Fruit fly (Drosophila melanogaster): ENCODE results near the gene Rad17.

The Rad17 gene

DNA sequence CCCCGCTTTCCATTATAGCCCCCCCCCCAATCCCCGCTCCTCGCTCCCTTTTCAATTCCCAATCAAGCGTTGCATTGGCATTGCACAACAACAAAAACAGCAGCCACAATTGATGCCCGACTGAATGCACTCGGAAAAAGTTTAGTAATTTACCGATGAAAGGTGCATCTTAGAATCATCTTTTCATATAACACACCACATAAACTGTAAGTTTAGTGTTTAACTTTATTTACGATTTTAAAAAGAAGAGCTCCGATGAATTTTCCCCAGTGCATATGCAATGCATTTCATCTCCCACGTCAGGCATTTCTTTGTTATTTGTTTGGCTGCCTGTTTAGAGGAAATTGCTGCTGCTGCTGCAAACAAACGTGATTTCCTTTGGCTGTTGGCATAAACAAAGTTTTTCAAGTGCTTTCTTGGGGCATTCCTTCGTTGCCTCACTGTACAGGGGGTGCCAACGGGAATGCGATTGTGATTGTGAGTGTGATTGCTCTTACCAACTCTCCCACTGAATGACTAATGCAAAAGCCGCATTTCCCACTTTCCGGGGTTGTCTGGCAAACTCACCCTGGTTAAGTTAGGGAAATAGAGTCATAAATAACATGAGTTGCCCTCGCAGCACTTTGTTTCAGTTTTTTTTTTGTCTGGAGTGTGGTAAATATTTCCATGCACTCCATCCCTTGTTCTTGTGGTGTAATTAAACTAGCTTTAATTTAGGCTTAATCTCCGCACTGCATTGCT lies 29.4 kb upstream of the Rad17 start:
- TF ChIP-seq Snoo (tag; optimal IDR thresholded peaks at IDR 0.05) (peak; percentile 77), CG8301 (tag; optimal IDR thresholded peaks at IDR 0.05) (peak; percentile 81), CG12605 (GFP tag; IDR thresholded peaks at IDR 0.05) (peak; percentile 66; the same call in 1 of the 2 replicates), CG8159 (tag; optimal IDR thresholded peaks at IDR 0.05) (peak; percentile 82), CG4496 (GFP tag; IDR thresholded peaks at IDR 0.05) (peak; percentile 92), CG10348 (GFP tag; IDR thresholded peaks at IDR 0.05) (no peak), CG14655 (GFP tag; optimal IDR thresholded peaks at IDR 0.05) (peak; percentile 86), Pif1B (GFP tag; optimal IDR thresholded peaks at IDR 0.05) (peak; percentile 75), D1 (tag; optimal IDR thresholded peaks at IDR 0.05) (peak; percentile 57), CG13204 (GFP tag; optimal IDR thresholded peaks at IDR 0.05) (peak; percentile 35), Ets98B (GFP tag; IDR thresholded peaks at IDR 0.05) (peak; percentile 90), Pif1A (GFP tag; optimal IDR thresholded peaks at IDR 0.05) (peak; percentile 88), EcR (GFP tag; optimal IDR thresholded peaks at IDR 0.05) (no peak), CG32121 (GFP tag; IDR thresholded peaks at IDR 0.05) (peak; percentile 89), fd96Ca (GFP tag; IDR thresholded peaks at IDR 0.05) (peak; percentile 90), CG34367 (tag; optimal IDR thresholded peaks at IDR 0.05) (peak; percentile 77), gl (tag; optimal IDR thresholded peaks at IDR 0.05) (peak; percentile 45), CG17806 (tag; optimal IDR thresholded peaks at IDR 0.05) (peak; percentile 80), rn (GFP tag; IDR thresholded peaks at IDR 0.05) (peak; percentile 71), CG15710 (tag; optimal IDR thresholded peaks at IDR 0.05) (peak; percentile 80), CG9948 (tag; optimal IDR thresholded peaks at IDR 0.05) (peak; percentile 80)

DNA sequence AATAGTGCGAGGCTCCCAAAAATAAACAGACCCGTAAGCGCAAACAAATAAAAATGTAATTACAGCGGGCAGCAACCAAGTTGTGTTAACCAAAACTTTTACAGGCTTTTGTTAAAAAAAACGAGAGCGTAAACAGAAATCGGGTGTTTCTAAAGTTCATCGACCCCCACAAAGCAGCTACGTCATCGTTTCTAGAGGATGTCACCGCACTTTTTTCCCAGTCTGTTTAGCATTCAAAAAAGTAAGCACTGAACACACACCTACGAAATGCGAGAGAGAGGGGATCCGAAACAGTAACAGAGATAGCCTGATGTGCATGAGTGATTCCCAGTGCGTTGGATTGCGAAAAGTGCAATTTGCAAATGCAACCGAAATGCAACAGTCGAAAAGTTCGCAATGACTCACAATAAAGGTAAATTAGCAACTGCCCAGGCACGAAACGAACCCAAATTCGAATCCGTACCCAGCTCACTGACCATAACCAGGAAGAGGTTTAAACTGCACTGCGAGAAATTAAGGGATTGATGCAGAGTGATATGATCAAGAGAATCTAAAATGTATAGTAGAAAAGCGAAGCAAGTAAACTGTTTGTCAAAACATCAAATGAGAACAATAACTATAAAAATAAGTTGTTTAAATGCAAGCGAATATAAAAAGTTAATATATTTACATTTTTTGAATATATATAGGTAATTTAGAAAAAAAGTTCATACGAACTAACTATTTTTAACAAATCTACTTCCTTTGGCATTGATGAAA lies 28.2 kb upstream of the Rad17 start:
- no peak for TF ChIP-seq CG13204 (GFP tag; optimal IDR thresholded peaks at IDR 0.05)
- TF ChIP-seq rn (GFP tag; IDR thresholded peaks at IDR 0.05): no peak
- peak; percentile 39 for TF ChIP-seq CG17806 (tag; optimal IDR thresholded peaks at IDR 0.05)
- TF ChIP-seq CG8159 (tag; optimal IDR thresholded peaks at IDR 0.05): peak; percentile 56
- TF ChIP-seq CG4496 (GFP tag; IDR thresholded peaks at IDR 0.05): no peak
- peak; percentile 76 for TF ChIP-seq CG14655 (GFP tag; optimal IDR thresholded peaks at IDR 0.05)
- TF ChIP-seq EcR (GFP tag; optimal IDR thresholded peaks at IDR 0.05): peak; percentile 79
- peak; percentile 32 for TF ChIP-seq Pif1A (GFP tag; optimal IDR thresholded peaks at IDR 0.05)
- peak; percentile 72 for TF ChIP-seq CG15710 (tag; optimal IDR thresholded peaks at IDR 0.05)
- TF ChIP-seq fd96Ca (GFP tag; IDR thresholded peaks at IDR 0.05): no peak
- peak; percentile 47 for TF ChIP-seq Snoo (tag; optimal IDR thresholded peaks at IDR 0.05)
- TF ChIP-seq Pif1B (GFP tag; optimal IDR thresholded peaks at IDR 0.05): peak; percentile 34
- TF ChIP-seq gl (tag; optimal IDR thresholded peaks at IDR 0.05): no peak
- peak; percentile 41 for TF ChIP-seq CG8301 (tag; optimal IDR thresholded peaks at IDR 0.05)
- peak; percentile 67 for TF ChIP-seq CG9948 (tag; optimal IDR thresholded peaks at IDR 0.05)
- TF ChIP-seq Ets98B (GFP tag; IDR thresholded peaks at IDR 0.05): no peak
- TF ChIP-seq CG34367 (tag; optimal IDR thresholded peaks at IDR 0.05): peak; percentile 50
- TF ChIP-seq D1 (tag; optimal IDR thresholded peaks at IDR 0.05): no peak
- no peak for TF ChIP-seq CG32121 (GFP tag; IDR thresholded peaks at IDR 0.05)
- no peak for TF ChIP-seq CG12605 (GFP tag; IDR thresholded peaks at IDR 0.05)

DNA sequence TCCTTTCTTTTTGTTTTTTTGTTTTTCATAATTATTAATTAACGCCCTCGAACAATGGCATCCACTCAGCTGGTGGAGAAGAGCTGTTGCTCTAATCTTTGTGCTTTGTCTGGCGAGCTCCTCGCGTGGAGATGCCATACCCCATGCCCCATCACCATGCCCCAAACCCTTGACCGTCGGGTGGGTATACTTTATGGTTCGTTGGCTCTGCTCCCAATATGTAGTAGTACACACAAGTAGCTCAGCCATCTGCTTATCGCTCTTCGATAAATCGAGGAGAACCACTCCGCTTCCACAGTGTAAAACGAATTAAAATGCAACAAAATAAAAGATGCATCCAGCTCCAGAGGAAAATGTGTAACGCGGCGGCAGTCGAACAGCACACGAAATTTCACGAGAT lies 27.1 kb upstream of the Rad17 start:
- TF ChIP-seq EcR (GFP tag; optimal IDR thresholded peaks at IDR 0.05): peak; percentile 87
- no peak for TF ChIP-seq Ets98B (GFP tag; IDR thresholded peaks at IDR 0.05)

DNA sequence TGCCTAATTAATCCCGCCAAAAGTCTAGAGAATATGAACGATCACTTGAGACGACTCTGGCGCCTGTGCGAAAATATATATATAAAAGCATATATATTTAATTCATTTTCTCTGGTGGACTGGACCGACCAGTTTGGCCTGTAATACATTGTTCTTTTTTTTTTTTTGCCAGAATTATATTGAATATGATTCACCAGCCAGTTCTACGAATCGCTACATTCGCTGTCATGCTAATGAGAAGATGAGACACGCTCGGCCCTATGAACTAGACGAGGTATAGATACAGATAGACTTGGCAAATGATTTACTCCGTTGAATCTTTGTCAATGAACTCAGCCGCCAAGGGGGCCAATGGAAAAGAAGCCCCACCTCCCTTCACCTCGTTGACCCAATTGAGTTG lies 24.3 kb upstream of the Rad17 start:
- TF ChIP-seq CG13204 (GFP tag; optimal IDR thresholded peaks at IDR 0.05) (no peak), EcR (GFP tag; optimal IDR thresholded peaks at IDR 0.05) (peak; percentile 58)

DNA sequence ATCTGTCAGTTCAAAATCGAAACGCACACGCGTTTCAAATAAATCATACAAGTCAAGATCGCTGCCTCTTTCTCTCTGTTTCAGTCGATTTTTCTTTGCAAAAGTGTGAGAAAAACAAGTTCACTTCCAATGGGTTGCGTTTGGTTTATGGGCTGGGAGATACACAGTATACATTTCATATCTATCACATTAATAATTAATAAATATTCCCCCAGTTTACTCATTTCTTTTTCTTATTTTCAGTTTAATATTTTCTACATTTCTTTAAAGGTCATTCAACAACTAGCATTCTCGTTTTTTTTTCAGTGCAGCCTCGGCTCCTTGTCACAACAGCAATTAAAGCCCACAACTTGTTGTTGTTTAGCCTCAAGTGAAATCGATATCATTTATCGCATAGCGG lies 20.9 kb upstream of the Rad17 start:
- TF ChIP-seq CG32121 (GFP tag; IDR thresholded peaks at IDR 0.05) (peak; percentile 86), fd96Ca (GFP tag; IDR thresholded peaks at IDR 0.05) (peak; percentile 79), CG15710 (tag; optimal IDR thresholded peaks at IDR 0.05) (peak; percentile 36), CG9948 (tag; optimal IDR thresholded peaks at IDR 0.05) (peak; percentile 55), CG8301 (tag; optimal IDR thresholded peaks at IDR 0.05) (peak; percentile 68), EcR (GFP tag; optimal IDR thresholded peaks at IDR 0.05) (no peak), CG34367 (tag; optimal IDR thresholded peaks at IDR 0.05) (no peak), rn (GFP tag; IDR thresholded peaks at IDR 0.05) (peak; percentile 57; the same call in 1 of the 2 replicates), Ets98B (GFP tag; IDR thresholded peaks at IDR 0.05) (peak; percentile 91), Pif1B (GFP tag; optimal IDR thresholded peaks at IDR 0.05) (peak; percentile 84), CG13204 (GFP tag; optimal IDR thresholded peaks at IDR 0.05) (no peak), CG12605 (GFP tag; IDR thresholded peaks at IDR 0.05) (peak; percentile 77; the same call in 1 of the 2 replicates), Snoo (tag; optimal IDR thresholded peaks at IDR 0.05) (no peak), CG4496 (GFP tag; IDR thresholded peaks at IDR 0.05) (peak; percentile 86), gl (tag; optimal IDR thresholded peaks at IDR 0.05) (no peak), CG8159 (tag; optimal IDR thresholded peaks at IDR 0.05) (peak; percentile 26), CG17806 (tag; optimal IDR thresholded peaks at IDR 0.05) (peak; percentile 40), Pif1A (GFP tag; optimal IDR thresholded peaks at IDR 0.05) (peak; percentile 86), CG14655 (GFP tag; optimal IDR thresholded peaks at IDR 0.05) (peak; percentile 72)
